Worm (Caenorhabditis elegans) whole organism, early embryonic: Measurements from ENCODE around the gene idpb-2.

Experiments used
- B0310.2 ChIP-seq: sonication (generic microtip); optimal IDR thresholded peaks from 2 replicates; lab custom pipeline; 2016; ENCODE audit warnings: mild to moderate bottlenecking, missing genetic modification characterization, missing compliant biosample characterization
- ama-1 ChIP-seq: fragments of 150-350 bp; optimal IDR thresholded peaks from 2 replicates; lab custom pipeline; 2014
- hmg-4 ChIP-seq: fragments of 200-800 bp; sonication (Bioruptor generic); optimal IDR thresholded peaks from 2 replicates; lab custom pipeline; 2018; ENCODE audit warnings: mild to moderate bottlenecking, missing genetic modification characterization, missing compliant biosample characterization
- hnd-1 ChIP-seq: sonication (generic microtip); optimal IDR thresholded peaks from 2 replicates; lab custom pipeline; 2016; ENCODE audit warnings: missing genetic modification characterization, missing compliant biosample characterization

DNA sequence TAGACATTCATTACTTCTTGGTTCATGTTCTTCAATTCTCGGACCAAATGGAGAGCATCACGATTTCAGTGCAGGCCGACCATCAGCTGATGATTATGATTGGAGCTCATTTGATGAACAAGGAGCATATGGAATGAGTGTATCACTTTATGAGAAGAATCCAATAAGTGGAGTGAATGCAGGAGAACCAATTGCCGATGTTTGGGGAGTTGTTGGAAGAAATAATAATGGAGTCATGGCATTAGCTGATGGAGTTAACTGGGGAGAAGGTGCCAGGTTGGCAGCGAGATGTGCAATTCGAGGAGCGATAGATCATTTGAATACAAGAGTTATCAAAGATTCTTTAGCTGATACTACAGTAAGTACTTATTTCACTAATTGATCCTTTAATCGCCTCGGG lies 18.6 kb downstream of the idpb-2 start:
- TF ChIP-seq hnd-1 (tag; lab: Kevin White, UChicago) (no peak), hmg-4 (GFP tag; lab: Kevin White, UChicago) (no peak), B0310.2 (tag; lab: Kevin White, UChicago) (no peak), ama-1 (no peak)
